Worm (Caenorhabditis elegans) whole organism, mixed stage, embryonic: ENCODE results near the gene Y55F3AM.11.

Source experiments
- blmp-1 ChIP-seq: fragments of 150-350 bp; optimal IDR thresholded peaks from 2 replicates; lab custom pipeline; 2014; ENCODE audit warnings: missing biosample characterization, missing genetic modification characterization
- ces-1 ChIP-seq: fragments of 150-350 bp; optimal IDR thresholded peaks from 2 replicates; lab custom pipeline; 2014; ENCODE audit warnings: missing biosample characterization, missing genetic modification reagents, missing genetic modification characterization
- elt-1 ChIP-seq: sonication (generic microtip); optimal IDR thresholded peaks from 2 replicates; lab custom pipeline; 2017; ENCODE audit warnings: missing genetic modification characterization, mild to moderate bottlenecking, missing compliant biosample characterization, antibody characterized with exemption, moderate library complexity, borderline replicate concordance; ENCODE audit not compliant: insufficient read depth
- ham-2 ChIP-seq: fragments of 200-800 bp; sonication (Bioruptor generic); optimal IDR thresholded peaks from 2 replicates; lab custom pipeline; 2018; ENCODE audit warnings: mild to moderate bottlenecking, missing genetic modification characterization, missing compliant biosample characterization
- mab-5 ChIP-seq: fragments of 150-350 bp; optimal IDR thresholded peaks from 2 replicates; lab custom pipeline; 2014; ENCODE audit warnings: missing biosample characterization, missing genetic modification characterization
- mep-1 ChIP-seq: fragments of 150-350 bp; optimal IDR thresholded peaks from 2 replicates; lab custom pipeline; 2017; ENCODE audit warnings: missing biosample characterization, missing genetic modification reagents, missing genetic modification characterization, inconsistent platforms
- nhr-76 ChIP-seq: sonication (generic microtip); optimal IDR thresholded peaks from 2 replicates; lab custom pipeline; 2017; ENCODE audit warnings: missing biosample characterization, missing genetic modification characterization
- pha-4 ChIP-seq: fragments of 150-350 bp; optimal IDR thresholded peaks from 2 replicates; lab custom pipeline; 2018; ENCODE audit warnings: missing biosample characterization, missing genetic modification reagents, missing genetic modification characterization
- snpc-4 ChIP-seq: fragments of 150-350 bp; optimal IDR thresholded peaks from 2 replicates; lab custom pipeline; 2014; ENCODE audit warnings: missing biosample characterization, missing genetic modification characterization
- zip-8 ChIP-seq: fragments of 150-350 bp; optimal IDR thresholded peaks from 2 replicates; lab custom pipeline; 2014; ENCODE audit warnings: missing biosample characterization, missing genetic modification characterization
- ztf-11 ChIP-seq: fragments of 150-350 bp; optimal IDR thresholded peaks from 2 replicates; lab custom pipeline; 2014; ENCODE audit warnings: missing biosample characterization, missing genetic modification characterization

- no peak for TF ChIP-seq mab-5 (tag; lab: Kevin White, UChicago)
- no peak for TF ChIP-seq nhr-76 (tag; lab: Kevin White, UChicago)
- TF ChIP-seq pha-4 (tag; lab: Kevin White, UChicago), result no peak
- no peak for TF ChIP-seq blmp-1 (tag; lab: Kevin White, UChicago)
- no peak for TF ChIP-seq elt-1
- no peak for TF ChIP-seq ham-2 (GFP tag; lab: Kevin White, UChicago)
- TF ChIP-seq ces-1, result no peak
- no peak for TF ChIP-seq snpc-4
- TF ChIP-seq zip-8, result no peak
- TF ChIP-seq ztf-11 (tag; lab: Kevin White, UChicago), result no peak
- no peak for TF ChIP-seq mep-1
These were observed 1.5 kb upstream of the Y55F3AM.11 start, which contains the start of gene srx-12 for ce11 chrIV:1045683-1046082.
